Worm (Caenorhabditis elegans): ENCODE results near the gene F42A9.6.

Gene F42A9.6

ce11 chrIV:8614680-8615079 lies 5.6 kb downstream of the F42A9.6 start, which contains the start of gene cyp-33E3:
TSS of gene cyp-33E3 (plus strand) at chrIV:8614995.
- no peak for TF ChIP-seq ZK546.5 (tag; optimal IDR thresholded peaks at IDR 0.05)
- peak; percentile 17 for TF ChIP-seq elt-2 (tag; optimal IDR thresholded peaks at IDR 0.05)

ce11 chrIV:8615314-8615713 lies 6.3 kb downstream of the F42A9.6 start:
- TF ChIP-seq unc-62 (GFP tag; optimal IDR thresholded peaks at IDR 0.05) (no peak), eor-1 (tag; optimal IDR thresholded peaks at IDR 0.05) (no peak), nhr-77 (tag; optimal IDR thresholded peaks at IDR 0.05) (no peak), nhr-76 (tag; optimal IDR thresholded peaks at IDR 0.05) (no peak), egl-27 (tag; optimal IDR thresholded peaks at IDR 0.05) (no peak), fos-1 (tag; optimal IDR thresholded peaks at IDR 0.05) (no peak), R02D3.7 (tag; optimal IDR thresholded peaks at IDR 0.05) (no peak), nhr-23 (tag; optimal IDR thresholded peaks at IDR 0.05) (no peak), ama-1 (optimal IDR thresholded peaks at IDR 0.05) (no peak), nhr-43 (tag; optimal IDR thresholded peaks at IDR 0.05; ENCODE audit: poor library complexity, severe bottlenecking) (no peak), nhr-67 (tag; optimal IDR thresholded peaks at IDR 0.05) (no peak), tbx-2 (tag; optimal IDR thresholded peaks at IDR 0.05) (no peak), elt-2 (tag; optimal IDR thresholded peaks at IDR 0.05) (no peak), elt-3 (tag; optimal IDR thresholded peaks at IDR 0.05) (no peak), hmg-11 (tag; optimal IDR thresholded peaks at IDR 0.05) (no peak), nhr-237 (tag; optimal IDR thresholded peaks at IDR 0.05) (no peak)

- no peak for TF ChIP-seq unc-62 (GFP tag; optimal IDR thresholded peaks at IDR 0.05)
- TF ChIP-seq daf-12 (tag; optimal IDR thresholded peaks at IDR 0.05), result no peak
- TF ChIP-seq sea-2 (GFP tag; optimal IDR thresholded peaks at IDR 0.05), result no peak
- no peak for TF ChIP-seq ztf-4 (tag; optimal IDR thresholded peaks at IDR 0.05)
- no peak for TF ChIP-seq ceh-9 (tag; optimal IDR thresholded peaks at IDR 0.05)
- no peak for TF ChIP-seq nhr-67 (tag; optimal IDR thresholded peaks at IDR 0.05)
- no peak for TF ChIP-seq ZK546.5 (tag; optimal IDR thresholded peaks at IDR 0.05)
- no peak for TF ChIP-seq eor-1 (tag; optimal IDR thresholded peaks at IDR 0.05)
- no peak for TF ChIP-seq elt-1 (tag; optimal IDR thresholded peaks at IDR 0.05)
Observed at ce11 chrIV:8617047-8617446, 8.0 kb downstream of the F42A9.6 start, which contains the start of the genes F42A9.7 and F42A9.3. TSS of gene F42A9.7 (minus strand) at chrIV:8617147. TSS of gene F42A9.3 (plus strand) at chrIV:8617260.

- TF ChIP-seq ama-1 (optimal IDR thresholded peaks at IDR 0.05), result no peak
- TF ChIP-seq nfya-1 (tag; optimal IDR thresholded peaks at IDR 0.05; ENCODE audit: insufficient read depth), result peak; percentile 31
- TF ChIP-seq lin-15B (tag; optimal IDR thresholded peaks at IDR 0.05), result peak; percentile 13
- peak; percentile 40 for TF ChIP-seq pha-4 (tag; optimal IDR thresholded peaks at IDR 0.05)
Observed at ce11 chrIV:8618698-8619097, 9.7 kb downstream of the F42A9.6 start, which contains the start of gene F42A9.8. TSS of gene F42A9.8 (minus strand) at chrIV:8618785.

- TF ChIP-seq daf-12 (tag; optimal IDR thresholded peaks at IDR 0.05) (no peak), ceh-28 (tag; optimal IDR thresholded peaks at IDR 0.05) (peak; percentile 65), nhr-25 (tag; optimal IDR thresholded peaks at IDR 0.05) (peak; percentile 75), nhr-237 (tag; optimal IDR thresholded peaks at IDR 0.05) (no peak), elt-1 (tag; optimal IDR thresholded peaks at IDR 0.05) (peak; percentile 58), fkh-10 (GFP tag; optimal IDR thresholded peaks at IDR 0.05) (no peak), elt-2 (tag; optimal IDR thresholded peaks at IDR 0.05) (peak; percentile 54), ceh-82 (tag; optimal IDR thresholded peaks at IDR 0.05) (no peak), ama-1 (optimal IDR thresholded peaks at IDR 0.05) (no peak), R02D3.7 (tag; optimal IDR thresholded peaks at IDR 0.05) (no peak), nhr-76 (tag; optimal IDR thresholded peaks at IDR 0.05) (no peak), fkh-2 (tag; optimal IDR thresholded peaks at IDR 0.05) (no peak), tbx-2 (tag; optimal IDR thresholded peaks at IDR 0.05) (no peak), ZK546.5 (tag; optimal IDR thresholded peaks at IDR 0.05) (no peak), nfya-1 (tag; optimal IDR thresholded peaks at IDR 0.05; ENCODE audit: insufficient read depth) (peak; percentile 80), snpc-4 (tag; optimal IDR thresholded peaks at IDR 0.05) (peak; percentile 56), sea-2 (GFP tag; optimal IDR thresholded peaks at IDR 0.05) (no peak), pha-4 (tag; optimal IDR thresholded peaks at IDR 0.05) (peak; percentile 93), fos-1 (tag; optimal IDR thresholded peaks at IDR 0.05) (no peak), hmg-11 (tag; optimal IDR thresholded peaks at IDR 0.05) (peak; percentile 88), ztf-11 (tag; optimal IDR thresholded peaks at IDR 0.05) (no peak), pqm-1 (tag; optimal IDR thresholded peaks at IDR 0.05) (peak; percentile 35), nhr-43 (tag; optimal IDR thresholded peaks at IDR 0.05; ENCODE audit: poor library complexity, severe bottlenecking) (peak; percentile 42), eor-1 (tag; optimal IDR thresholded peaks at IDR 0.05) (no peak), nhr-11 (tag; optimal IDR thresholded peaks at IDR 0.05) (peak; percentile 16), mdl-1 (tag; optimal IDR thresholded peaks at IDR 0.05) (no peak), unc-62 (GFP tag; optimal IDR thresholded peaks at IDR 0.05) (no peak), lin-15B (tag; optimal IDR thresholded peaks at IDR 0.05) (peak; percentile 61), jun-1 (tag; optimal IDR thresholded peaks at IDR 0.05) (peak; percentile 30), egl-27 (tag; optimal IDR thresholded peaks at IDR 0.05) (no peak), ceh-16 (tag; optimal IDR thresholded peaks at IDR 0.05) (no peak), unc-39 (tag; optimal IDR thresholded peaks at IDR 0.05) (no peak), elt-3 (tag; optimal IDR thresholded peaks at IDR 0.05) (no peak), nhr-28 (tag; optimal IDR thresholded peaks at IDR 0.05) (no peak), ztf-4 (tag; optimal IDR thresholded peaks at IDR 0.05) (peak; percentile 1), mml-1 (tag; optimal IDR thresholded peaks at IDR 0.05) (no peak), zag-1 (tag; optimal IDR thresholded peaks at IDR 0.05) (no peak)
Observed at ce11 chrIV:8620102-8620733, 11.2 kb downstream of the F42A9.6 start, which contains the start of gene lin-49. TSS of gene lin-49 (plus strand) at chrIV:8620683.
